Fruit fly (Drosophila melanogaster): ENCODE results near the gene Samuel.

Samuel gene

dm6 chr2L:11065106-11065878 lies 1.5 kb downstream of the Samuel start (continued):
- TF ChIP-seq Rfx (GFP tag; IDR thresholded peaks at IDR 0.05) (peak; percentile 68), CG14014 (GFP tag; IDR thresholded peaks at IDR 0.05) (no peak), lmd (GFP tag; IDR thresholded peaks at IDR 0.05) (peak; percentile 59; the same call in 1 of the 2 replicates), cg (GFP tag; optimal IDR thresholded peaks at IDR 0.05) (no peak), CG14050 (GFP tag; IDR thresholded peaks at IDR 0.05) (no peak), sqz (GFP tag; optimal IDR thresholded peaks at IDR 0.05) (no peak), CG15269 (tag; optimal IDR thresholded peaks at IDR 0.05) (peak; percentile 43), CG17802 (tag; optimal IDR thresholded peaks at IDR 0.05) (no peak), sens-2 (GFP tag; IDR thresholded peaks at IDR 0.05) (no peak), otp (GFP tag; IDR thresholded peaks at IDR 0.05) (no peak), BEAF-32 (GFP tag; optimal IDR thresholded peaks at IDR 0.05) (no peak), Oli (tag; optimal IDR thresholded peaks at IDR 0.05) (peak; percentile 18), CG2199 (GFP tag; IDR thresholded peaks at IDR 0.05) (no peak), tup (GFP tag; optimal IDR thresholded peaks at IDR 0.05) (no peak), CG7839 (tag; optimal IDR thresholded peaks at IDR 0.05) (peak; percentile 68), Mrtf (GFP tag; IDR thresholded peaks at IDR 0.05) (no peak), nom (GFP tag; optimal IDR thresholded peaks at IDR 0.05) (no peak), NK7.1 (GFP tag; optimal IDR thresholded peaks at IDR 0.05) (no peak), HLH4C (GFP tag; IDR thresholded peaks at IDR 0.05; ENCODE audit: partially characterized antibody) (no peak), CG12659 (GFP tag; optimal IDR thresholded peaks at IDR 0.05) (peak; percentile 21), Sin3A (optimal IDR thresholded peaks at IDR 0.05) (no peak)

- TF ChIP-seq chinmo (GFP tag; IDR thresholded peaks at IDR 0.05; ENCODE audit: partially characterized antibody) (peak; percentile 74; the same call in 2 of the 4 replicates), cg (GFP tag; optimal IDR thresholded peaks at IDR 0.05) (peak; percentile 84), sr (GFP tag; IDR thresholded peaks at IDR 0.05) (peak; percentile 67; the same call in 2 of the 3 replicates), rib (GFP tag; IDR thresholded peaks at IDR 0.05) (peak; percentile 29; the same call in 1 of the 2 replicates), pzg (GFP tag; optimal IDR thresholded peaks at IDR 0.05) (no peak), CG3163 (GFP tag; optimal IDR thresholded peaks at IDR 0.05) (peak; percentile 9), Deaf1 (tag; optimal IDR thresholded peaks at IDR 0.05) (peak; percentile 95), CG2199 (GFP tag; IDR thresholded peaks at IDR 0.05) (0 out of 3 replicates have a peak, but pooled peaks have one; percentile 81), CG11696 (GFP tag; IDR thresholded peaks at IDR 0.05) (no peak), sd (tag; optimal IDR thresholded peaks at IDR 0.05) (peak; percentile 32), bbx (GFP tag; IDR thresholded peaks at IDR 0.05; ENCODE audit: partially characterized antibody) (0 out of 2 replicates have a peak, but pooled peaks have one; percentile 25), so (GFP tag; IDR thresholded peaks at IDR 0.05) (peak; percentile 56; the same call in 1 of the 3 replicates), CG15479 (GFP tag; optimal IDR thresholded peaks at IDR 0.05) (peak; percentile 63), Dip3 (GFP tag; optimal IDR thresholded peaks at IDR 0.05) (no peak), Camta (GFP tag; optimal IDR thresholded peaks at IDR 0.05) (no peak), sug (tag; optimal IDR thresholded peaks at IDR 0.05) (peak; percentile 1), Med (GFP tag) (peak; percentile 64), Hr78 (GFP tag; optimal IDR thresholded peaks at IDR 0.05) (peak in 1 of 2 experiments; percentile 98), CG8290 (GFP tag; optimal IDR thresholded peaks at IDR 0.05) (no peak), CG8290 (tag; optimal IDR thresholded peaks at IDR 0.05) (peak in 1 of 2 experiments; percentile 8), twi (tag; optimal IDR thresholded peaks at IDR 0.05) (peak; percentile 43), vvl (GFP tag; IDR thresholded peaks at IDR 0.05) (peak; percentile 56), CG16813 (GFP tag; IDR thresholded peaks at IDR 0.05; ENCODE audit: partially characterized antibody) (no peak), ftz-f1 (GFP tag; optimal IDR thresholded peaks at IDR 0.05) (peak; percentile 28), CG12769 (tag; optimal IDR thresholded peaks at IDR 0.05) (peak; percentile 78), ci (GFP tag; IDR thresholded peaks at IDR 0.05) (0 out of 3 replicates have a peak, but pooled peaks have one; percentile 16), exex (tag; optimal IDR thresholded peaks at IDR 0.05) (no peak), CG10543 (GFP tag; optimal IDR thresholded peaks at IDR 0.05) (peak; percentile 9), CG34224 (GFP tag; IDR thresholded peaks at IDR 0.05; ENCODE audit: partially characterized antibody) (no peak)
Observed at dm6 chr2L:11061155-11061554, 5.6 kb downstream of the Samuel start.

All from whole organism, embryonic.